Fruit fly (Drosophila melanogaster) whole organism, prepupa: ENCODE measurements around the gene CG34253.

ENCODE experiments used
- CG16779 ChIP-seq: fragments of 200-800 bp; sonication (Bioruptor generic); optimal IDR thresholded peaks from 3 replicates; lab custom pipeline; 2017; ENCODE audit warnings: missing biosample characterization, mild to moderate bottlenecking, missing genetic modification characterization
- CG3032 ChIP-seq: fragments of 200-800 bp; optimal IDR thresholded peaks from 2 replicates; lab custom pipeline; 2019; ENCODE audit warnings: missing biosample characterization, mild to moderate bottlenecking, missing genetic modification characterization, moderate library complexity
- CG7368 ChIP-seq: fragments of 200-800 bp; sonication (Bioruptor generic); optimal IDR thresholded peaks from 3 replicates; lab custom pipeline; 2016; ENCODE audit warnings: missing biosample characterization, missing genetic modification characterization
- CG8632 ChIP-seq: fragments of 200-800 bp; sonication (Bioruptor generic); optimal IDR thresholded peaks from 3 replicates; lab custom pipeline; 2016; ENCODE audit warnings: missing biosample characterization, missing genetic modification characterization
- Hr38 ChIP-seq: sonication (Bioruptor generic); optimal IDR thresholded peaks from 2 replicates; lab custom pipeline; 2016; ENCODE audit warnings: missing biosample characterization, missing genetic modification characterization
- Hr39 ChIP-seq: fragments of 200-800 bp; sonication (Bioruptor generic); optimal IDR thresholded peaks from 2 replicates; lab custom pipeline; 2016; ENCODE audit warnings: missing biosample characterization, missing genetic modification characterization
- Sox102F ChIP-seq: fragments of 200-800 bp; sonication (Bioruptor generic); optimal IDR thresholded peaks from 2 replicates; lab custom pipeline; 2016; ENCODE audit warnings: missing biosample characterization, mild to moderate bottlenecking, missing genetic modification characterization
- achi ChIP-seq: fragments of 200-800 bp; sonication (Bioruptor generic); optimal IDR thresholded peaks from 3 replicates; lab custom pipeline; 2016; ENCODE audit warnings: missing biosample characterization, missing genetic modification characterization
- acj6 ChIP-seq: fragments of 200-800 bp; sonication (Bioruptor generic); optimal IDR thresholded peaks from 3 replicates; lab custom pipeline; 2016; ENCODE audit warnings: missing biosample characterization, missing genetic modification characterization
- dac ChIP-seq: fragments of 200-800 bp; sonication (Bioruptor generic); optimal IDR thresholded peaks from 2 replicates; lab custom pipeline; 2017; ENCODE audit warnings: missing biosample characterization, mild to moderate bottlenecking, missing genetic modification characterization
- svp ChIP-seq: fragments of 200-800 bp; sonication (Bioruptor generic); peaks from one replicate; lab custom pipeline; 2016; ENCODE audit warnings: missing biosample characterization, missing genetic modification characterization

- peak; percentile 51 for TF ChIP-seq Sox102F (GFP tag; lab: Kevin White, UChicago)
- TF ChIP-seq dac (GFP tag; lab: Kevin White, UChicago) = no peak
- TF ChIP-seq acj6 = peak; percentile 54
- TF ChIP-seq CG8632 (GFP tag; lab: Kevin White, UChicago) = no peak
- no peak for TF ChIP-seq CG7368 (GFP tag; lab: Kevin White, UChicago)
- TF ChIP-seq Hr38 (GFP tag; lab: Kevin White, UChicago) = no peak
- TF ChIP-seq CG3032 (tag; lab: Kevin White, UChicago) = peak; percentile 3
- TF ChIP-seq svp = peak; percentile 79
- TF ChIP-seq Hr39 = peak; percentile 23
- no peak for TF ChIP-seq CG16779
- peak; percentile 30 for TF ChIP-seq achi (GFP tag; lab: Kevin White, UChicago)
These were observed 14.4 kb upstream of the CG34253 start for dm6 chr3L:18101421-18101996.
